Worm (Caenorhabditis elegans): ENCODE results near the gene nphp-1.

Gene nphp-1

DNA sequence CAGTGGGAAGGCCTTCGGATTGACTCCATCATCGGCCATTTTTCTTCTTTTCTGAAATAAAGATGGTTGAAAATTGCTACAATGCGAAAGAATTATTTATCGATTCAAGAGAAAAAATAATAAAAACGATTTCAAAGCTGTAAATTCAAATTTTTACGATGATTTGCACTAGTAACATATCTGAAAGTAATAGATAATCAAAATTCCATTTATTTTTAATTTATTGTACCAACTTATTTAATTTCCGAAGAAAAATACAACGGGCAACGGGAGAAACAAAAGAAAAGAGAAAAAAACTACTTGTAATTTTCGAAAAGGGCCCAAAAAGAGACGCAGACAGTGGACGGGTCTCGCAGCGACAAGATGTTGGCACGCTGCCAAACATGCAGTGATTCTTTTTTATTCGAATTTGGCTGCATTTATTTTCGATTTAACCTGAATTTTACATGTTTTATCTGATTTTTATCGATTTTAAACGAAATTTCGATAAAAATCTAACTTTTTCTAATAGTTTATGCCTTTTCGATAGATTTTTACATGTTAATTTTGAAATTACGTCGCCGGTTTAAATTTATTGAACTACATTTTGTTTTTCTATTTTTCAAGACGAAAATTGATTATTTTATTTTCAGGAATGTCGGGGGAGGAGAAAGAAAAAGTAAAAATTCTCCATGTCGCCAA lies 6.7 kb upstream of the nphp-1 start, which contains the start of the genes snu-13 and rsp-7 (continued):
- TF ChIP-seq elt-2 (tag; optimal IDR thresholded peaks at IDR 0.05) (peak; percentile 8), ceh-24 (tag; optimal IDR thresholded peaks at IDR 0.05) (no peak)

DNA sequence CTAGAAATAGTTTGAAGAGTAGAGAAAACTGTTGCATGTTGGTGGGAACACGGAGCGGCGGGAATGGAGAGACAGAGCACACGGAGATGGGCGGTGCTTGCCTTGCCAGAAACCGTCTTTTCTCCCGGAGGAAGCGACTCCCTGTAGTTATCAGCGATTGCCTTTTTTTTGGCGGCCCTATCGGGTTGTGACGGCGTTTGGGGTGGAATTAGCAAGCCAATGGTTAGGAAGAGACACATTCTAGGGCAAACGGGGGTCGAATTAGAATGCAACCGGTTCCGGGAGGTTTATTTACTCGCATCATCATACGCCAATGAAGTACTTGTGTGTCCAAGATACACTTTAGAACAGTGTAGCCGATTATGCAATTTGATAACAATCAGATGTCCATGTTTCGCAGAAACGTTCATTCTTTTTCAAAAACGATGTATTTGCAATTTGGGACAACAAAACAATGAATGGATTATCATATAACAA lies 5.6 kb upstream of the nphp-1 start, which contains the start of gene lact-3:
Gene lact-3, minus strand, starts transcription at position 51 of the 477 bp plus-strand sequence.
- TF ChIP-seq fkh-6 (tag; optimal IDR thresholded peaks at IDR 0.05) (no peak), elt-2 (tag; optimal IDR thresholded peaks at IDR 0.05) (peak; percentile 31)

DNA sequence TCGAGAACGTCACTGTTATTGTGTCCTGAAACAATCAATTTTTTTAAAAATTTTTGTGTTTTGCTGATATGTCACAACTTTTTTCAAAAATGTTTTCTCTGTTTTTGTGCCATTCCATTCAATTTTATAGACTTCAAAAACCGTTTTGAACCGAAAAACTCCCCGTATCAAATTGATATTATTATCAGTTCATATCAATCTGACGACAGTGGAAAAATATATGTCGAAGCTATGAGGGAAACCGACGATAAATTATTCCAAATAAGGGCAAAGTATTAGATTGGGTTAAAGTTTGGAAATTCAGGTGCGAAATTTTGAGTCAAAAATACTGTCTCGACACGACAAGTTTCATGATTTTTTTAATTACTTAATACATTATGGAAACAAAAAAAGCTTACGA lies 4.3 kb upstream of the nphp-1 start:
- TF ChIP-seq ceh-30 (tag; optimal IDR thresholded peaks at IDR 0.05) (no peak), odd-2 (tag; optimal IDR thresholded peaks at IDR 0.05) (no peak), ets-4 (tag; optimal IDR thresholded peaks at IDR 0.05) (no peak), ceh-24 (tag; optimal IDR thresholded peaks at IDR 0.05) (no peak), ceh-2 (tag; optimal IDR thresholded peaks at IDR 0.05) (no peak), ceh-19 (GFP tag; optimal IDR thresholded peaks at IDR 0.05) (no peak), dve-1 (tag; optimal IDR thresholded peaks at IDR 0.05) (no peak), K09A11.1 (tag; optimal IDR thresholded peaks at IDR 0.05; ENCODE audit: insufficient read depth) (no peak), pax-1 (tag; optimal IDR thresholded peaks at IDR 0.05) (no peak), gmeb-2 (tag; optimal IDR thresholded peaks at IDR 0.05) (no peak), rnt-1 (tag; optimal IDR thresholded peaks at IDR 0.05) (no peak), npax-4 (tag; optimal IDR thresholded peaks at IDR 0.05) (no peak), hlh-13 (GFP tag; optimal IDR thresholded peaks at IDR 0.05) (no peak), eyg-1 (tag; optimal IDR thresholded peaks at IDR 0.05) (no peak), fkh-6 (tag; optimal IDR thresholded peaks at IDR 0.05) (no peak), ahr-1 (tag; optimal IDR thresholded peaks at IDR 0.05) (no peak), madf-2 (tag; optimal IDR thresholded peaks at IDR 0.05) (no peak), sox-2 (GFP tag; IDR thresholded peaks at IDR 0.05) (no peak), ceh-9 (tag; optimal IDR thresholded peaks at IDR 0.05) (no peak), ref-2 (tag; optimal IDR thresholded peaks at IDR 0.05) (no peak)

- TF ChIP-seq sox-2 (GFP tag; IDR thresholded peaks at IDR 0.05) (no peak), fkh-10 (GFP tag; optimal IDR thresholded peaks at IDR 0.05) (no peak), hlh-30 (tag; optimal IDR thresholded peaks at IDR 0.05; ENCODE audit: insufficient read depth) (no peak)
Measured at ce11 chrII:10654435-10654834, 2.4 kb upstream of the nphp-1 start.

DNA sequence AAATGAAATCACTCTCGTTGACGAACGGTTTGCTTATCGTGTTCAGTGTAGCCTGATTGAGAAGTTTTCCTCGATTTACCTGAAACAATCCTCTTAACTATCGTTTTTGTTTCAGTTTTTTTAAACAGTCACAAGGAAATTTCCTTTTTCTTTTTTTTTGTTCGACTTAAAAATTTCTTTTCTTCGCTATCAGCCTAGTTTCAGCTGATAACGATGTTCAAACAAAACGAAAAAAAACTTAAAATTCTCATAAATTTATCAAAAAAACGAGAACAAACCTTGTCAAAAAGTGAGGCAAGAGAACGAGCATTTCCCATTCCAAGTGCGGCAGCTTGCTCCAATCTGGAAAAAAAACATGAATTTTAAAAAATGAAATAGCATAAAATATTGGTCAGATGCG lies 1.5 kb upstream of the nphp-1 start:
- TF ChIP-seq ceh-2 (tag; optimal IDR thresholded peaks at IDR 0.05): no peak
- TF ChIP-seq ceh-18 (tag; optimal IDR thresholded peaks at IDR 0.05): no peak
- TF ChIP-seq nhr-11 (tag; optimal IDR thresholded peaks at IDR 0.05): no peak
- TF ChIP-seq ama-1 (optimal IDR thresholded peaks at IDR 0.05): no peak
- TF ChIP-seq ceh-22 (tag; optimal IDR thresholded peaks at IDR 0.05): no peak
- TF ChIP-seq sox-4 (tag; optimal IDR thresholded peaks at IDR 0.05): no peak
- no peak for TF ChIP-seq fkh-6 (tag; optimal IDR thresholded peaks at IDR 0.05)
- TF ChIP-seq ceh-34 (tag; optimal IDR thresholded peaks at IDR 0.05): no peak
- no peak for TF ChIP-seq hlh-6 (tag; optimal IDR thresholded peaks at IDR 0.05)
- TF ChIP-seq ceh-9 (tag; optimal IDR thresholded peaks at IDR 0.05): no peak

ce11 chrII:10646901-10647566 lies 5.0 kb downstream of the nphp-1 start, which contains the start of gene M28.10:
TSS of gene M28.10 (plus strand) at chrII:10647516.
- TF ChIP-seq nfya-1 (tag; optimal IDR thresholded peaks at IDR 0.05): no peak
